Fruit fly (Drosophila melanogaster): ENCODE measurements around the gene yem.

The yem gene

DNA sequence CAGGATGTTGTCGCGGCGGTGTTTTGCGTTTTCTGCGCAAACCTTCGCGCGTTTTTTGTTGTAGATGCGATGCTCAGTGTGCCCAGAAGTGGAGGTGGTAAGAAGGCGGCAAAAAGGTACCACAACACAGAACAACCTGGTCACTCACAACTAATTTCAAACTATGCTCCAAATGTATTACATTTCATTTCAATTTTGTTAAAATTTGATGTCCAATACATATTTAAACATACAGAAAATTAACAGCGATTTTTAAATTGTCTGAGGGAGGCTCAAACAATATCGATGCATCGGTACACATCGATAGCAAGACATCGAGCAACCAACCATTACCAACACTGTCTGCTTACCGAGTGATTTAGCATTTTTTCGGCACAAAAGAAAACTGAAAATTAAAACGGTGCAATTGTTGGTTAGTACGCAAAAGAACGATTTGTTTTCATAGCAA is 30.5 kb upstream of the yem start, which contains the start of the genes Slbp and Rpn2 (continued):
- no peak for TF ChIP-seq z (GFP tag; IDR thresholded peaks at IDR 0.05)
- peak; percentile 49 for TF ChIP-seq p53 (GFP tag; optimal IDR thresholded peaks at IDR 0.05)
- peak; percentile 10 for TF ChIP-seq CG4820 (GFP tag; optimal IDR thresholded peaks at IDR 0.05)
- TF ChIP-seq phol (tag; optimal IDR thresholded peaks at IDR 0.05), result peak; percentile 71
- TF ChIP-seq CG12155 (GFP tag; optimal IDR thresholded peaks at IDR 0.05), result peak; percentile 37
- TF ChIP-seq sna (GFP tag; IDR thresholded peaks at IDR 0.05; ENCODE audit: partially characterized antibody), result peak; percentile 92
- TF ChIP-seq slbo (GFP tag; IDR thresholded peaks at IDR 0.05), result peak; percentile 47
- TF ChIP-seq bbx (GFP tag; IDR thresholded peaks at IDR 0.05; ENCODE audit: partially characterized antibody), result peak; percentile 90
- TF ChIP-seq mam (GFP tag; optimal IDR thresholded peaks at IDR 0.05), result peak; percentile 70
- peak; percentile 64 for TF ChIP-seq Hsf (GFP tag; optimal IDR thresholded peaks at IDR 0.05)
- TF ChIP-seq hbn (GFP tag; IDR thresholded peaks at IDR 0.05; ENCODE audit: partially characterized antibody), result peak; percentile 95
- TF ChIP-seq repo (GFP tag; optimal IDR thresholded peaks at IDR 0.05), result peak; percentile 6
- TF ChIP-seq CG10565 (GFP tag; optimal IDR thresholded peaks at IDR 0.05), result no peak
- no peak for TF ChIP-seq CG5245 (GFP tag; optimal IDR thresholded peaks at IDR 0.05)
- TF ChIP-seq CG3726 (GFP tag; IDR thresholded peaks at IDR 0.05), result no peak
- TF ChIP-seq CG15514 (GFP tag; optimal IDR thresholded peaks at IDR 0.05), result peak; percentile 55
- peak; percentile 52 for TF ChIP-seq CG18599 (GFP tag; optimal IDR thresholded peaks at IDR 0.05)
- TF ChIP-seq gro (GFP tag; optimal IDR thresholded peaks at IDR 0.05), result peak; percentile 84
- no peak for TF ChIP-seq Antp (GFP tag; optimal IDR thresholded peaks at IDR 0.05)
- peak; percentile 70 for TF ChIP-seq lilli (GFP tag; optimal IDR thresholded peaks at IDR 0.05)
- peak; percentile 58; the same call in 2 of the 3 replicates for TF ChIP-seq row (GFP tag; IDR thresholded peaks at IDR 0.05)
- TF ChIP-seq zen (tag; optimal IDR thresholded peaks at IDR 0.05), result peak; percentile 35
- peak; percentile 34 for TF ChIP-seq bab2 (GFP tag; optimal IDR thresholded peaks at IDR 0.05)
- TF ChIP-seq Nf-YB (GFP tag; optimal IDR thresholded peaks at IDR 0.05), result no peak
- TF ChIP-seq Chrac-16 (GFP tag; optimal IDR thresholded peaks at IDR 0.05), result peak; percentile 10
- TF ChIP-seq ind (GFP tag; optimal IDR thresholded peaks at IDR 0.05), result peak; percentile 19
- TF ChIP-seq Hr51 (GFP tag; optimal IDR thresholded peaks at IDR 0.05), result peak; percentile 6 to 37
- no peak for TF ChIP-seq pfk (GFP tag; optimal IDR thresholded peaks at IDR 0.05)
- no peak for TF ChIP-seq ranshi (GFP tag; IDR thresholded peaks at IDR 0.05)
- no peak for TF ChIP-seq TFAM (GFP tag; optimal IDR thresholded peaks at IDR 0.05)
- TF ChIP-seq sob (GFP tag; IDR thresholded peaks at IDR 0.05), result peak; percentile 62
- peak; percentile 61 for TF ChIP-seq CG34376 (GFP tag; optimal IDR thresholded peaks at IDR 0.05)
- TF ChIP-seq slp2 (GFP tag; optimal IDR thresholded peaks at IDR 0.05), result peak; percentile 16
- TF ChIP-seq chif (GFP tag; optimal IDR thresholded peaks at IDR 0.05), result peak; percentile 20 to 36
- peak; percentile 90 for TF ChIP-seq CG15479 (GFP tag; optimal IDR thresholded peaks at IDR 0.05)
- no peak for TF ChIP-seq Hmx (GFP tag; optimal IDR thresholded peaks at IDR 0.05)
- peak; percentile 19 for TF ChIP-seq PHDP (tag; optimal IDR thresholded peaks at IDR 0.05)
- peak; percentile 55 for TF ChIP-seq CG2712 (tag; optimal IDR thresholded peaks at IDR 0.05)
- TF ChIP-seq CG6175 (GFP tag; IDR thresholded peaks at IDR 0.05), result no peak
- peak; percentile 87 for TF ChIP-seq vnd (GFP tag; IDR thresholded peaks at IDR 0.05; ENCODE audit: partially characterized antibody)
- TF ChIP-seq tna (GFP tag; IDR thresholded peaks at IDR 0.05; ENCODE audit: partially characterized antibody), result peak; percentile 74
- no peak for TF ChIP-seq prd (optimal IDR thresholded peaks at IDR 0.05)
- TF ChIP-seq prd (GFP tag; IDR thresholded peaks at IDR 0.05), result 0 out of 3 replicates have a peak, but pooled peaks have one; percentile 15
- peak; percentile 53 for TF ChIP-seq Nf-YC (tag; optimal IDR thresholded peaks at IDR 0.05)
- no peak for TF ChIP-seq CG11398 (GFP tag; optimal IDR thresholded peaks at IDR 0.05)
- peak; percentile 88 for TF ChIP-seq YL-1 (GFP tag; optimal IDR thresholded peaks at IDR 0.05)
- peak; percentile 10 for TF ChIP-seq CG12236 (GFP tag; optimal IDR thresholded peaks at IDR 0.05)
- TF ChIP-seq CG11456 (GFP tag; IDR thresholded peaks at IDR 0.05), result no peak
- TF ChIP-seq CG2875 (GFP tag; optimal IDR thresholded peaks at IDR 0.05), result no peak
- TF ChIP-seq eyg (GFP tag; optimal IDR thresholded peaks at IDR 0.05), result peak; percentile 53
- TF ChIP-seq CG10147 (GFP tag; optimal IDR thresholded peaks at IDR 0.05), result peak; percentile 48

Measured in whole organism, embryonic.